Fruit fly (Drosophila melanogaster) whole organism, embryonic: ENCODE measurements around the gene kkv.
A peak's percentile ranks its signal among the peaks of the same experiment; 100 is the strongest.

Source experiments
- CG10462 ChIP-seq: fragments of 200-800 bp; sonication (Bioruptor generic); optimal IDR thresholded peaks from 2 replicates; lab custom pipeline; 2016; ENCODE audit warnings: missing biosample characterization, missing genetic modification characterization
- CG1233 ChIP-seq: fragments of 200-800 bp; sonication (Bioruptor generic); optimal IDR thresholded peaks from 4 replicates; lab custom pipeline; 2018; ENCODE audit warnings: missing biosample characterization, mild to moderate bottlenecking, missing genetic modification characterization
- CG12769 ChIP-seq: fragments of 200-800 bp; sonication (Bioruptor generic); optimal IDR thresholded peaks from 2 replicates; lab custom pipeline; 2019; ENCODE audit warnings: missing biosample characterization, mild to moderate bottlenecking, missing genetic modification characterization, moderate library complexity
- CG17829 ChIP-seq: fragments of 200-800 bp; optimal IDR thresholded peaks from 2 replicates; lab custom pipeline; 2019; ENCODE audit warnings: missing biosample characterization, mild to moderate bottlenecking, missing genetic modification characterization, moderate library complexity
- CG17912 ChIP-seq: fragments of 200-800 bp; sonication (Bioruptor generic); optimal IDR thresholded peaks from 2 replicates; lab custom pipeline; 2018; ENCODE audit warnings: missing biosample characterization, mild to moderate bottlenecking, missing genetic modification characterization
- CG2199 ChIP-seq: fragments of 200-800 bp; sonication (Bioruptor generic); IDR thresholded peaks from 3 replicates; pipeline ENCODE4 v1.3.6; 2022; ENCODE audit warnings: missing biosample characterization, missing genetic modification characterization
- CG31224 ChIP-seq: fragments of 200-800 bp; sonication (Bioruptor generic); IDR thresholded peaks from 2 replicates; pipeline ENCODE4 v1.3.6; 2022; ENCODE audit warnings: missing biosample characterization, missing genetic modification characterization
- CG32767 ChIP-seq: fragments of 200-800 bp; sonication (Bioruptor generic); IDR thresholded peaks from 2 replicates; pipeline ENCODE4 v1.3.6; 2022; ENCODE audit warnings: missing biosample characterization, missing genetic modification characterization
- CG32772 ChIP-seq: fragments of 200-800 bp; sonication (Bioruptor generic); IDR thresholded peaks from 2 replicates; pipeline ENCODE4 v1.3.6; 2022; ENCODE audit warnings: missing biosample characterization, missing genetic modification characterization
- CG3407 ChIP-seq: fragments of 200-800 bp; sonication (Bioruptor generic); optimal IDR thresholded peaks from 2 replicates; lab custom pipeline; 2018; ENCODE audit warnings: missing biosample characterization, mild to moderate bottlenecking, missing genetic modification characterization
- CG34422 ChIP-seq: fragments of 200-800 bp; sonication (Bioruptor generic); IDR thresholded peaks from 3 replicates; pipeline ENCODE4 v1.3.6; 2022; ENCODE audit warnings: missing biosample characterization, missing genetic modification characterization
- CG5180 ChIP-seq: fragments of 200-800 bp; sonication (Bioruptor generic); optimal IDR thresholded peaks from 3 replicates; lab custom pipeline; 2017; ENCODE audit warnings: missing biosample characterization, missing genetic modification characterization, mild to moderate bottlenecking, moderate library complexity, missing genetic modification reagents
- CG6272 ChIP-seq: fragments of 200-800 bp; sonication (Bioruptor generic); IDR thresholded peaks from 2 replicates; pipeline ENCODE4 v1.3.6; 2022; ENCODE audit warnings: missing biosample characterization, missing genetic modification characterization
- CG6654 ChIP-seq: fragments of 200-800 bp; sonication (Bioruptor generic); optimal IDR thresholded peaks from 2 replicates; lab custom pipeline; 2017; ENCODE audit warnings: missing biosample characterization, mild to moderate bottlenecking, missing genetic modification characterization
- CG9215 ChIP-seq: fragments of 200-800 bp; sonication (Bioruptor generic); IDR thresholded peaks from 2 replicates; pipeline ENCODE4 v1.3.6; 2022; ENCODE audit warnings: missing biosample characterization, missing genetic modification characterization
- Camta ChIP-seq: fragments of 200-800 bp; sonication (Bioruptor generic); optimal IDR thresholded peaks from 2 replicates; lab custom pipeline; 2016; ENCODE audit warnings: missing biosample characterization, missing genetic modification characterization
- CkIIα-i1 ChIP-seq: fragments of 200-800 bp; sonication (Bioruptor generic); IDR thresholded peaks from 2 replicates; pipeline ENCODE4 v1.3.6; 2022; ENCODE audit warnings: missing biosample characterization, missing genetic modification characterization
- Dfd ChIP-seq, 2 experiments: fragments of >200 bp; optimal IDR thresholded peaks; 2 replicates each; lab custom pipeline; 2017; ENCODE audit warnings: missing biosample characterization in 2 of 2, missing genetic modification characterization in 2 of 2
- Eip74EF ChIP-seq, 2 experiments: fragments of 200-800 bp in 1 of 2; fragments of >200 bp in 1 of 2; sonication (Bioruptor generic) in 1 of 2; optimal IDR thresholded peaks; 2 replicates each; lab custom pipeline; 2017 to 2019; ENCODE audit warnings: missing biosample characterization in 2 of 2, missing genetic modification characterization in 2 of 2, mild to moderate bottlenecking in 1 of 2, moderate library complexity in 1 of 2
- Elba2 ChIP-seq: fragments of 200-800 bp; sonication (Bioruptor generic); optimal IDR thresholded peaks from 3 replicates; lab custom pipeline; 2016; ENCODE audit warnings: missing biosample characterization, missing genetic modification characterization
- HLH3B ChIP-seq: fragments of 200-800 bp; sonication (Bioruptor generic); IDR thresholded peaks from 2 replicates; pipeline ENCODE4 v1.3.6; 2022; ENCODE audit warnings: missing biosample characterization, missing genetic modification characterization
- Lpt ChIP-seq: fragments of >200 bp; optimal IDR thresholded peaks from 2 replicates; lab custom pipeline; 2018; ENCODE audit warnings: missing biosample characterization, missing genetic modification characterization
- Mad ChIP-seq: fragments of 200-800 bp; sonication (Bioruptor generic); optimal IDR thresholded peaks from 2 replicates; lab custom pipeline; 2016; ENCODE audit warnings: missing biosample characterization, missing genetic modification characterization
- Max ChIP-seq: fragments of 200-800 bp; sonication (Bioruptor generic); optimal IDR thresholded peaks from 2 replicates; lab custom pipeline; 2016; ENCODE audit warnings: missing biosample characterization, mild to moderate bottlenecking, missing genetic modification characterization
- Meics ChIP-seq: fragments of 200-800 bp; sonication (Bioruptor generic); optimal IDR thresholded peaks from 2 replicates; lab custom pipeline; 2017; ENCODE audit warnings: missing biosample characterization, mild to moderate bottlenecking, missing genetic modification characterization
- Myb ChIP-seq: fragments of 200-800 bp; sonication (Bioruptor generic); optimal IDR thresholded peaks from 2 replicates; lab custom pipeline; 2016; ENCODE audit warnings: missing biosample characterization, missing genetic modification characterization
- ac ChIP-seq: fragments of 200-800 bp; sonication (Bioruptor generic); optimal IDR thresholded peaks from 3 replicates; lab custom pipeline; 2017; ENCODE audit warnings: missing biosample characterization, mild to moderate bottlenecking, missing genetic modification characterization
- al ChIP-seq: fragments of 200-800 bp; sonication (Bioruptor generic); IDR thresholded peaks from 2 replicates; pipeline ENCODE4 v1.3.6; 2022; ENCODE audit warnings: missing biosample characterization, missing genetic modification characterization
- amos ChIP-seq: fragments of 200-800 bp; sonication (Bioruptor generic); IDR thresholded peaks from 2 replicates; pipeline ENCODE4 v1.3.6; 2022; ENCODE audit warnings: missing biosample characterization, missing genetic modification characterization; ENCODE audit not compliant: partially characterized antibody
- bigmax ChIP-seq: fragments of 200-800 bp; sonication (Bioruptor generic); optimal IDR thresholded peaks from 2 replicates; lab custom pipeline; 2018; ENCODE audit warnings: missing biosample characterization, mild to moderate bottlenecking, missing genetic modification characterization
- btn ChIP-seq: fragments of 200-800 bp; sonication (Bioruptor generic); optimal IDR thresholded peaks from 2 replicates; lab custom pipeline; 2016; ENCODE audit warnings: missing biosample characterization, missing genetic modification characterization
- cas ChIP-seq: fragments of 200-800 bp; sonication (Bioruptor generic); IDR thresholded peaks from 2 replicates; pipeline ENCODE4 v1.3.6; 2022; ENCODE audit warnings: missing biosample characterization, missing genetic modification characterization
- crp ChIP-seq, 2 experiments: fragments of 200-800 bp; sonication (Bioruptor generic); optimal IDR thresholded peaks; 2 replicates in 1 of 2; 3 replicates in 1 of 2; lab custom pipeline; 2017; ENCODE audit warnings: missing biosample characterization in 2 of 2, missing genetic modification characterization in 2 of 2, mild to moderate bottlenecking in 1 of 2, moderate library complexity in 1 of 2
- fd96Cb ChIP-seq: fragments of 200-800 bp; sonication (Bioruptor generic); optimal IDR thresholded peaks from 2 replicates; lab custom pipeline; 2018; ENCODE audit warnings: missing biosample characterization, mild to moderate bottlenecking, missing genetic modification characterization, moderate library complexity
- fu2 ChIP-seq: fragments of 200-800 bp; sonication (Bioruptor generic); optimal IDR thresholded peaks from 2 replicates; lab custom pipeline; 2016; ENCODE audit warnings: missing biosample characterization, missing genetic modification characterization
- gce ChIP-seq: fragments of 200-800 bp; sonication (Bioruptor generic); IDR thresholded peaks from 3 replicates; pipeline ENCODE4 v1.3.6; 2022; ENCODE audit warnings: missing biosample characterization, missing genetic modification characterization
- kni ChIP-seq: fragments of 200-800 bp; sonication (Bioruptor generic); optimal IDR thresholded peaks from 3 replicates; lab custom pipeline; 2017; ENCODE audit warnings: mild to moderate bottlenecking, missing biosample characterization, missing genetic modification reagents, missing genetic modification characterization
- maf-S ChIP-seq: fragments of 200-800 bp; sonication (Bioruptor generic); optimal IDR thresholded peaks from 2 replicates; lab custom pipeline; 2016; ENCODE audit warnings: missing biosample characterization, missing genetic modification characterization
- otp ChIP-seq: fragments of 200-800 bp; sonication (Bioruptor generic); IDR thresholded peaks from 3 replicates; pipeline ENCODE4, ENCODE4 v1.3.6; 2022; ENCODE audit warnings: missing biosample characterization, missing genetic modification characterization
- rib ChIP-seq: fragments of 200-800 bp; sonication (Bioruptor generic); IDR thresholded peaks from 2 replicates; pipeline ENCODE4 v1.3.6; 2022; ENCODE audit warnings: missing biosample characterization, missing genetic modification characterization
- row ChIP-seq: fragments of 200-800 bp; sonication (Bioruptor generic); IDR thresholded peaks from 3 replicates; pipeline ENCODE4 v1.3.6; 2022; ENCODE audit warnings: missing biosample characterization, missing genetic modification characterization
- schlank ChIP-seq: fragments of 200-800 bp; sonication (Bioruptor generic); optimal IDR thresholded peaks from 2 replicates; lab custom pipeline; 2018; ENCODE audit warnings: missing biosample characterization, mild to moderate bottlenecking, missing genetic modification characterization
- sug ChIP-seq: fragments of 200-800 bp; optimal IDR thresholded peaks from 2 replicates; lab custom pipeline; 2019; ENCODE audit warnings: missing biosample characterization, mild to moderate bottlenecking, missing genetic modification characterization, moderate library complexity
- tap ChIP-seq: fragments of 200-800 bp; optimal IDR thresholded peaks from 3 replicates; lab custom pipeline; 2019; ENCODE audit warnings: missing biosample characterization, mild to moderate bottlenecking, missing genetic modification characterization, moderate library complexity
- tll ChIP-seq, 2 experiments: fragments of 200-800 bp in 1 of 2; fragments of >200 bp in 1 of 2; sonication (Bioruptor generic) in 1 of 2; optimal IDR thresholded peaks; 2 replicates each; lab custom pipeline; 2017 to 2019; ENCODE audit warnings: missing biosample characterization in 2 of 2, missing genetic modification characterization in 2 of 2, mild to moderate bottlenecking in 1 of 2, moderate library complexity in 1 of 2
- tna ChIP-seq: fragments of 200-800 bp; sonication (Bioruptor generic); IDR thresholded peaks from 2 replicates; pipeline ENCODE4 v1.3.6; 2022; ENCODE audit warnings: missing biosample characterization, missing genetic modification characterization; ENCODE audit not compliant: partially characterized antibody
- trh ChIP-seq: fragments of 200-800 bp; sonication (Bioruptor generic); optimal IDR thresholded peaks from 2 replicates; lab custom pipeline; 2016; ENCODE audit warnings: missing biosample characterization, missing genetic modification characterization
- ttk ChIP-seq: fragments of 200-800 bp; sonication (Bioruptor generic); IDR thresholded peaks from 2 replicates; pipeline ENCODE4 v2.1.2; 2022; ENCODE audit warnings: missing biosample characterization, missing genetic modification characterization
- vnd ChIP-seq: fragments of 200-800 bp; sonication (Bioruptor generic); IDR thresholded peaks from 3 replicates; pipeline ENCODE4 v1.3.6; 2022; ENCODE audit warnings: missing biosample characterization, missing genetic modification characterization; ENCODE audit not compliant: partially characterized antibody
- wor ChIP-seq: fragments of 200-800 bp; sonication (Bioruptor generic); IDR thresholded peaks from 2 replicates; pipeline ENCODE4 v1.3.6; 2022; ENCODE audit warnings: missing biosample characterization, missing genetic modification characterization
- zen ChIP-seq: fragments of 200-800 bp; sonication (Bioruptor generic); optimal IDR thresholded peaks from 3 replicates; lab custom pipeline; 2018; ENCODE audit warnings: missing biosample characterization, mild to moderate bottlenecking, missing genetic modification characterization, moderate library complexity
- zen2 ChIP-seq: fragments of 200-800 bp; sonication (Bioruptor generic); IDR thresholded peaks from 3 replicates; pipeline ENCODE4 v1.3.6; 2022; ENCODE audit warnings: missing biosample characterization, missing genetic modification characterization; ENCODE audit not compliant: partially characterized antibody

kkv gene

DNA sequence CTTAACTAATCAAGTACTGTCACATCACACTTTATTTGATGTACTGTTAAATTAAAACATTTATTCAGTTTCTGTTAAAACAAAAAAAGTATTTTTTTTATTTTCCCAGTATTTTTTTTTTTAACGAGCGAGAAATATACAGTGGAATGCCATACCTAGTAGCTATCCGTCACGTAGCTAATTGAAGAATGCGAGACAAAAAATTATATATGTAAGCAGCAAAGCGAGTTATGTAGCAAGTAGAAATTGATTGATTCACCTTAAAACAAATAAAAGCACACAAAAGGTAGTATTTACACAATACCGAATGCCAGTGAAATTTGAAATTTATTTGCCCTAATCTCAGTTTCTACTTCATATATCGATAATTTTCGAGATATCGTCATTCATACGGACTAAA, 46.1 kb upstream of the kkv start (continued):
- TF ChIP-seq row (GFP tag; lab: Robert Waterston, UW) (peak; percentile 21; the same call in 1 of the 3 replicates), zen (tag; lab: Kevin White, UChicago) (peak; percentile 87), kni (GFP tag; lab: Kevin White, UChicago) (no peak), rib (GFP tag; lab: Robert Waterston, UW) (no peak), btn (GFP tag; lab: Kevin White, UChicago) (no peak), otp (no peak), CG6272 (GFP tag; lab: Robert Waterston, UW) (0 out of 2 replicates have a peak, but pooled peaks have one; percentile 9), tll (GFP tag; optimal IDR thresholded peaks at IDR 0.05; lab: Kevin White, UChicago) (no peak), wor (GFP tag; lab: Robert Waterston, UW) (no peak), sug (no peak), CG34422 (GFP tag; lab: Robert Waterston, UW) (no peak), amos (GFP tag; lab: Robert Waterston, UW) (peak; percentile 48; the same call in 1 of the 2 replicates), HLH3B (GFP tag; lab: Robert Waterston, UW) (no peak), CG5180 (GFP tag; lab: Kevin White, UChicago) (no peak), CG32767 (GFP tag; lab: Robert Waterston, UW) (no peak), tna (GFP tag; lab: Robert Waterston, UW) (no peak), Eip74EF (GFP tag; optimal IDR thresholded peaks at IDR 0.05; lab: Kevin White, UChicago) (no peak), ttk (GFP tag; lab: Robert Waterston, UW) (no peak), bigmax (no peak), Meics (GFP tag; lab: Kevin White, UChicago) (no peak), Dfd (GFP tag; optimal IDR thresholded peaks at IDR 0.05; lab: Kevin White, UChicago) (no peak), fu2 (GFP tag; lab: Kevin White, UChicago) (no peak), fd96Cb (tag; lab: Kevin White, UChicago) (no peak), al (GFP tag; lab: Robert Waterston, UW) (no peak), CG2199 (GFP tag; lab: Robert Waterston, UW) (peak; percentile 87), CG12769 (tag; lab: Kevin White, UChicago) (no peak), CG17829 (tag; lab: Kevin White, UChicago) (no peak), CG32772 (GFP tag; lab: Robert Waterston, UW) (no peak), crp (GFP tag; optimal IDR thresholded peaks at IDR 0.05; lab: Kevin White, UChicago) (no peak), Elba2 (GFP tag; lab: Kevin White, UChicago) (no peak), CG9215 (GFP tag; lab: Robert Waterston, UW) (no peak), zen2 (no peak), CG31224 (GFP tag; lab: Robert Waterston, UW) (no peak), cas (GFP tag; lab: Robert Waterston, UW) (no peak), gce (no peak), Max (no peak), schlank (tag; lab: Kevin White, UChicago) (no peak), Myb (GFP tag; lab: Kevin White, UChicago) (peak; percentile 86), ac (no peak), Camta (no peak), CG10462 (GFP tag; lab: Kevin White, UChicago) (no peak), Mad (GFP tag; lab: Kevin White, UChicago) (no peak), trh (GFP tag; lab: Kevin White, UChicago) (no peak), CG3407 (GFP tag; lab: Kevin White, UChicago) (no peak), vnd (GFP tag; lab: Robert Waterston, UW) (no peak), CkIIα-i1 (GFP tag; lab: Robert Waterston, UW) (no peak), CG1233 (GFP tag; lab: Kevin White, UChicago) (no peak), CG17912 (GFP tag; lab: Kevin White, UChicago) (no peak), CG6654 (GFP tag; lab: Kevin White, UChicago) (no peak), tap (tag; lab: Kevin White, UChicago) (no peak), Lpt (GFP tag; lab: Kevin White, UChicago) (no peak), maf-S (GFP tag; lab: Kevin White, UChicago) (no peak)
